Worm (Caenorhabditis elegans) whole organism, L2 larva: ENCODE measurements around the gene hpo-40.

Source experiments
- C34F6.9 ChIP-seq: fragments of 150-350 bp; optimal IDR thresholded peaks from 2 replicates; lab custom pipeline; 2014; ENCODE audit warnings: missing biosample characterization, missing genetic modification characterization
- F13H6.1 ChIP-seq: sonication (generic microtip); optimal IDR thresholded peaks from 2 replicates; lab custom pipeline; 2016; ENCODE audit warnings: missing genetic modification characterization, missing compliant biosample characterization
- R02D3.7 ChIP-seq: fragments of 150-350 bp; optimal IDR thresholded peaks from 2 replicates; lab custom pipeline; 2014; ENCODE audit warnings: missing biosample characterization, missing genetic modification characterization
- Y55F3AM.14 ChIP-seq: fragments of 200-800 bp; sonication (Bioruptor generic); optimal IDR thresholded peaks from 2 replicates; lab custom pipeline; 2018; ENCODE audit warnings: mild to moderate bottlenecking, missing genetic modification characterization, missing compliant biosample characterization
- ZK546.5 ChIP-seq: sonication (generic microtip); optimal IDR thresholded peaks from 2 replicates; lab custom pipeline; 2017; ENCODE audit warnings: missing biosample characterization, missing genetic modification characterization
- aly-2 ChIP-seq: fragments of 150-350 bp; optimal IDR thresholded peaks from 2 replicates; lab custom pipeline; 2014; ENCODE audit warnings: missing biosample characterization, missing genetic modification characterization
- ama-1 ChIP-seq: fragments of 150-350 bp; optimal IDR thresholded peaks from 2 replicates; lab custom pipeline; 2018; ENCODE audit warnings: inconsistent platforms
- blmp-1 ChIP-seq: sonication (generic microtip); optimal IDR thresholded peaks from 2 replicates; lab custom pipeline; 2017; ENCODE audit warnings: missing genetic modification characterization, mild to moderate bottlenecking, missing compliant biosample characterization, antibody characterized with exemption, moderate library complexity; ENCODE audit not compliant: insufficient read depth
- dmd-4 ChIP-seq: sonication (generic microtip); optimal IDR thresholded peaks from 2 replicates; lab custom pipeline; 2017; ENCODE audit warnings: missing biosample characterization, missing genetic modification characterization
- egl-27 ChIP-seq: sonication (generic microtip); optimal IDR thresholded peaks from 3 replicates; lab custom pipeline; 2017; ENCODE audit warnings: missing biosample characterization, missing genetic modification reagents, missing genetic modification characterization
- elt-3 ChIP-seq: sonication (generic microtip); optimal IDR thresholded peaks from 2 replicates; lab custom pipeline; 2017; ENCODE audit warnings: missing biosample characterization, missing genetic modification characterization
- fos-1 ChIP-seq: fragments of 150-350 bp; optimal IDR thresholded peaks from 2 replicates; lab custom pipeline; 2014; ENCODE audit warnings: missing biosample characterization, missing genetic modification characterization
- gmeb-1 ChIP-seq: fragments of 150-350 bp; optimal IDR thresholded peaks from 2 replicates; lab custom pipeline; 2014; ENCODE audit warnings: missing biosample characterization, missing genetic modification characterization
- lin-11 ChIP-seq: fragments of 150-350 bp; sonication (generic microtip); optimal IDR thresholded peaks from 2 replicates; lab custom pipeline; 2014; ENCODE audit warnings: missing biosample characterization, missing genetic modification characterization, inconsistent platforms, mixed read lengths
- lin-39 ChIP-seq: fragments of 150-350 bp; optimal IDR thresholded peaks from 2 replicates; lab custom pipeline; 2014; ENCODE audit warnings: missing biosample characterization, missing genetic modification reagents, missing genetic modification characterization
- mbf-1 ChIP-seq: sonication (generic microtip); optimal IDR thresholded peaks from 2 replicates; lab custom pipeline; 2017; ENCODE audit warnings: missing biosample characterization, missing genetic modification characterization
- mdl-1 ChIP-seq, 2 experiments: fragments of 150-350 bp in 1 of 2; sonication (generic microtip) in 1 of 2; optimal IDR thresholded peaks; 2 replicates each; lab custom pipeline; 2017; ENCODE audit warnings: missing biosample characterization in 2 of 2, missing genetic modification characterization in 2 of 2
- nhr-10 ChIP-seq: sonication (generic microtip); optimal IDR thresholded peaks from 2 replicates; lab custom pipeline; 2017; ENCODE audit warnings: missing biosample characterization, missing genetic modification characterization
- nhr-11 ChIP-seq: fragments of 150-350 bp; optimal IDR thresholded peaks from 2 replicates; lab custom pipeline; 2014; ENCODE audit warnings: missing biosample characterization, missing genetic modification characterization
- nhr-12 ChIP-seq: fragments of 150-350 bp; optimal IDR thresholded peaks from 2 replicates; lab custom pipeline; 2014; ENCODE audit warnings: missing biosample characterization, missing genetic modification characterization
- nhr-129 ChIP-seq: fragments of 150-350 bp; optimal IDR thresholded peaks from 2 replicates; lab custom pipeline; 2014; ENCODE audit warnings: missing biosample characterization, missing genetic modification characterization
- nhr-21 ChIP-seq: fragments of 150-350 bp; optimal IDR thresholded peaks from 2 replicates; lab custom pipeline; 2014; ENCODE audit warnings: missing biosample characterization, missing genetic modification characterization
- nhr-23 ChIP-seq: fragments of 150-350 bp; optimal IDR thresholded peaks from 2 replicates; lab custom pipeline; 2014; ENCODE audit warnings: missing biosample characterization, missing genetic modification reagents, missing genetic modification characterization
- nhr-25 ChIP-seq: fragments of 150-350 bp; sonication (generic microtip); optimal IDR thresholded peaks from 3 replicates; lab custom pipeline; 2014; ENCODE audit warnings: missing biosample characterization, missing genetic modification characterization
- nhr-6 ChIP-seq: fragments of 150-350 bp; optimal IDR thresholded peaks from 2 replicates; lab custom pipeline; 2014; ENCODE audit warnings: missing biosample characterization, missing genetic modification characterization
- sem-4 ChIP-seq: fragments of 150-350 bp; optimal IDR thresholded peaks from 2 replicates; lab custom pipeline; 2014; ENCODE audit warnings: missing biosample characterization, missing genetic modification reagents, missing genetic modification characterization
- sma-3 ChIP-seq: sonication (generic microtip); optimal IDR thresholded peaks from 2 replicates; lab custom pipeline; 2016; ENCODE audit warnings: missing genetic modification reagents, missing genetic modification characterization, missing compliant biosample characterization
- sma-9 ChIP-seq, 2 experiments: fragments of 150-350 bp in 1 of 2; sonication (generic microtip) in 1 of 2; optimal IDR thresholded peaks; 2 replicates each; lab custom pipeline; 2014 to 2016; ENCODE audit warnings: missing genetic modification characterization in 2 of 2, mild to moderate bottlenecking in 1 of 2, missing biosample characterization in 1 of 2, missing compliant biosample characterization in 1 of 2, missing genetic modification reagents in 1 of 2, moderate library complexity in 1 of 2
- snpc-4 ChIP-seq: fragments of 150-350 bp; optimal IDR thresholded peaks from 2 replicates; lab custom pipeline; 2014; ENCODE audit warnings: missing biosample characterization, missing genetic modification characterization
- unc-39 ChIP-seq: fragments of 150-350 bp; optimal IDR thresholded peaks from 2 replicates; lab custom pipeline; 2014; ENCODE audit warnings: missing biosample characterization, missing genetic modification characterization
- unc-62 ChIP-seq: fragments of 150-350 bp; optimal IDR thresholded peaks from 2 replicates; lab custom pipeline; 2014; ENCODE audit warnings: missing biosample characterization, missing genetic modification reagents, missing genetic modification characterization
- ztf-1 ChIP-seq: fragments of 200-800 bp; sonication (Bioruptor generic); conservative IDR thresholded peaks from 2 replicates; pipeline ENCODE4 v1.3.6; 2022; ENCODE audit warnings: missing genetic modification characterization, missing compliant biosample characterization
- ztf-11 ChIP-seq: sonication (generic microtip); optimal IDR thresholded peaks from 2 replicates; lab custom pipeline; 2017; ENCODE audit warnings: missing biosample characterization, missing genetic modification characterization
- ztf-4 ChIP-seq: fragments of 150-350 bp; optimal IDR thresholded peaks from 2 replicates; lab custom pipeline; 2014; ENCODE audit warnings: missing biosample characterization, missing genetic modification characterization

Gene hpo-40

DNA sequence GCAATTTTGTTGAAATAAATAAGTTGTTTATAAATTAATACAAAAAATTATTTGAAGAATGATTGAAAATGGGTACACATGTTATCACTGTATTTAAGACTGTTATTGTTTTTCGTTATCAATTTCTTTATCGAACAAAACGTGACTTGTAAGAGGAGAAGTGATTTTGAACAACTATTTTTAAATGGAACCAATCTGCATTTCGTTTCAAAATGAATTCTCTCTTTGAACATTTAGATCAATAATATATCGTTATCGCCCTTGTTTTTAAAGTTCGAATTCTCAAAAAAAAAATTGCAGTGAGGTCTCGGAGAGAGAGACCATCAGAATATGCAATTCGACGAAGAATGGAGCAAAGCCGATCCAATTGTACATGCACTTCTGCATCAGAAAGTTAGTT lies 33.5 kb upstream of the hpo-40 start, which contains the start of gene cul-5:
Gene cul-5, plus strand, starts transcription at position 301 of the 400 bp plus-strand sequence.
- TF ChIP-seq nhr-129 (tag; lab: Kevin White, UChicago) (no peak), nhr-25 (tag; lab: Kevin White, UChicago) (no peak), R02D3.7 (no peak), F13H6.1 (no peak), C34F6.9 (tag; lab: Kevin White, UChicago) (no peak), nhr-10 (no peak), gmeb-1 (no peak), ZK546.5 (no peak), nhr-21 (tag; lab: Kevin White, UChicago) (no peak), ztf-4 (tag; lab: Kevin White, UChicago) (no peak)

DNA sequence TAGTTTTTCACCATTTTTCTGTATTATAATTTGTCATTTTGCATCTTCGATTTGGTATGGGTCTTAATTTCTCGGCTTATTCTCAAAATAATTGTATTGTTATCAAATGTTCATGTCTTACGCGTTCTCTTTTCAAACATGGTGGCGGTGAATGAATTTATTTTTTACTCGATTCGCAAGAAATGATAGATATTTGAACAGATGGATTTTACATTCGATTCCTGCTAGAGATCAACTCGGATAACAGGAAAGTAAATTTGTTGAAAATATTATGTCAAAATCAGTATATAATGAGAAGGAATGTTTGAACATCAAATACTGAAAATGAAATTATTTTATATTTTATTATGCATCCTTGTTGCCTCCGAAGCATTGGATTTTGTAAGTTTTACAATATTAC lies 29.7 kb upstream of the hpo-40 start, which contains the start of gene ZK856.4:
Gene ZK856.4, plus strand, starts transcription at position 301 of the 400 bp plus-strand sequence.
- no peak for TF ChIP-seq nhr-129 (tag; lab: Kevin White, UChicago)
- no peak for TF ChIP-seq ama-1 (lab: Kevin White, UChicago)
- no peak for TF ChIP-seq sem-4 (tag; lab: Kevin White, UChicago)
- no peak for TF ChIP-seq nhr-25 (tag; lab: Kevin White, UChicago)
- no peak for TF ChIP-seq egl-27 (tag; lab: Kevin White, UChicago)

DNA sequence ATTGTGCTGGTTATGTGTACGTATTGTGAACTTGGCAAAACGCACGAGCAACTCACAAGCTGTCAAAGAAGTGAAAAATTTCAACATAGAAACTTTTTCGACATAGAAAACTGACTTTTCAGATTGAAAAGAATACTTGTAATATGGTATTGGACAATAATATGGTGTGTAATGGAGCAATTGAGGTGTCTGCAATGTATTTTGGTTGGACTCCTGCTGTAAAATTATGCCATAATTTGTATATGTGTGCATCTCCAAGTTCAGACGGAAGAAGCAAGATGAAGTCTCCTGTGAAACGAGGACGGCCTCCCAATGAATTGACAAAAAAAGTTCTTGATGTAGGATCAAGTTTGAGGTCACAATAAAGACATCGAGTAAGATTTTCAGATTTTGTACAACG lies 28.9 kb upstream of the hpo-40 start:
- TF ChIP-seq sma-3 (GFP tag; lab: Kevin White, UChicago) (no peak), unc-62 (GFP tag; lab: Kevin White, UChicago) (no peak), nhr-11 (tag; lab: Kevin White, UChicago) (no peak), elt-3 (no peak), aly-2 (tag; lab: Kevin White, UChicago) (no peak), nhr-23 (tag; lab: Kevin White, UChicago) (no peak), C34F6.9 (tag; lab: Kevin White, UChicago) (no peak), nhr-6 (tag; lab: Kevin White, UChicago) (no peak), lin-39 (tag; lab: Kevin White, UChicago) (no peak), nhr-25 (tag; lab: Kevin White, UChicago) (no peak), dmd-4 (tag; lab: Kevin White, UChicago) (no peak), ama-1 (lab: Kevin White, UChicago) (no peak), ZK546.5 (no peak), fos-1 (tag; lab: Kevin White, UChicago) (no peak), mbf-1 (no peak), snpc-4 (tag; lab: Kevin White, UChicago) (no peak), mdl-1 (tag; optimal IDR thresholded peaks at IDR 0.05; lab: Kevin White, UChicago) (no peak)
- TF ChIP-seq, all 48 proteins: peak for 0

DNA sequence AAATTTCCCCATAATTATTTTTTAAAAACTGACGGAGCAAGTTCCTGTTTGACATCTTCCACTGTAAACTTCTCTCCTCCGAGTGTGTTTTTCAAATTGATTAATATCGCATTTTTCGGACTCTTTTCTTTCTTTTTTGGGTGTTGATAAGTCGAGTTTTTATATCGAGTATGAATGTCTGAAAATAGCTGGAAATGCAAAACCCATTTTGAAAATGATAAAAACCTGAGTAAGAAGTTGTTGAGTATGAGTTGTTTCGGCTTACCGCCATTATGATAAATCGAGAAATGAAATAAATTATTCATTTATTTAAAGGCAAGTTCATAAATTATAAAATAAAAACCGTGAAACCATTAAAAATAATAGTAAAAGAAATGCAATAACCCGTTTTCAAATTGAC lies 27.0 kb upstream of the hpo-40 start, which contains the start of gene ZK856.18:
Gene ZK856.18, minus strand, starts transcription at position 289 of the 400 bp plus-strand sequence.
- TF ChIP-seq ztf-11, result no peak
- TF ChIP-seq ztf-1 (GFP tag; lab: Robert Waterston, UW), result no peak
- TF ChIP-seq C34F6.9 (tag; lab: Kevin White, UChicago), result no peak
- no peak for TF ChIP-seq aly-2 (tag; lab: Kevin White, UChicago)
- no peak for TF ChIP-seq egl-27 (tag; lab: Kevin White, UChicago)
- no peak for TF ChIP-seq fos-1 (tag; lab: Kevin White, UChicago)
- no peak for TF ChIP-seq snpc-4 (tag; lab: Kevin White, UChicago)
- TF ChIP-seq blmp-1 (tag; lab: Kevin White, UChicago), result no peak
- no peak for TF ChIP-seq Y55F3AM.14 (GFP tag; lab: Kevin White, UChicago)
- no peak for TF ChIP-seq lin-11 (tag; lab: Kevin White, UChicago)
- TF ChIP-seq ama-1 (lab: Kevin White, UChicago), result no peak
- no peak for TF ChIP-seq gmeb-1
- TF ChIP-seq sma-9 (GFP tag; optimal IDR thresholded peaks at IDR 0.05; lab: Kevin White, UChicago), result no peak
- TF ChIP-seq sma-9 (tag; optimal IDR thresholded peaks at IDR 0.05; lab: Kevin White, UChicago), result no peak
- TF ChIP-seq unc-39 (tag; lab: Kevin White, UChicago), result no peak
- TF ChIP-seq nhr-6 (tag; lab: Kevin White, UChicago), result no peak
- no peak for TF ChIP-seq R02D3.7
- TF ChIP-seq nhr-129 (tag; lab: Kevin White, UChicago), result no peak
- no peak for TF ChIP-seq nhr-11 (tag; lab: Kevin White, UChicago)
- no peak for TF ChIP-seq nhr-12 (tag; lab: Kevin White, UChicago)
- TF ChIP-seq nhr-21 (tag; lab: Kevin White, UChicago), result no peak
